Fruit fly (Drosophila melanogaster): Measurements from ENCODE around the gene escl.

Gene escl

DNA sequence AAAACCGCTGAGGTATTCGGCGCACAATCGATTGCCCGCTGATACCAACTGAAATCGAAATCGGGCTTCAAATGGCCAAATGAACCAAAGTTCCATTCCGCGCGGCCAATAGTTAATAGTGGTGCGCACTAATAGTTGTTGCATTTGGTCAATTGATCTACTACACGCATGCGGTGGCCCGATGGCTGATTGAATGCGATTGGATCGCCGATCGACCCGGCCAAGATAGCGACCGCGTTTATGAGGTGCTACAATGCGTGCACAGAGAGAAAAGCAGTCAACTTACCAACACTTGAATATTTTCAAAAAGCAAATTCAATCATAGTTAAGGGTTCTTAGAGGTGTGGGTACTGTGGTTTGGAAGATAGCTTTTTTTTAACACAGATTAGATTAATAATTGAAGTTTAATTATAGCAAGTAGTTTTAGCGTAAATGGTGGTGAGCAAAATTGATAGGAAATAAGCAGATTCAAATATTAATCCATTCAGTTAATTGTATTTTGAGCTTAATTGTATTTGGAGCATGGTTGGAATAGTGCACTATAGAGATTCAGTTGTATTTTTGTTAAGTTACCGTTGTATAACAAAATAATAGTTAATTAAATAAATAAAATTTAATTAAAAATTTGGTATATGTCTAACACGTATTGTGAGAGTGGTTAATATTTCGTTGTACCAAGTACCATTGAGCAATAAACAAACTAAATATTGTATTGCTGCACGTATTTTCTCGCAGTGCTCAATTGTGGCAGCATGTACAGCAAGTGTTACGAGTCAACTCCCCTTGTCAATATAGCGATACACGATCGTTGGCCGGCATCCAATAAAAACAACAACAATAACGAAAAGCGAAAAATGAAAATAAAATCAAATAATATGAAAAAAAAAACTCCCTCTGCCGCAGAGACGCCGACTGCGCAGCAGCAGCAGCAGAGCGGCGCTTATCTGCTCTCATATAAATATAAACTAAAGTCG is 36.0 kb downstream of the escl start (continued):
- no peak for TF ChIP-seq vnd (GFP tag; IDR thresholded peaks at IDR 0.05; ENCODE audit: partially characterized antibody)
- TF ChIP-seq CG1792 (GFP tag; optimal IDR thresholded peaks at IDR 0.05) = no peak
- no peak for TF ChIP-seq CG12299 (tag; optimal IDR thresholded peaks at IDR 0.05)
- peak; percentile 11 for TF ChIP-seq fu2 (GFP tag; optimal IDR thresholded peaks at IDR 0.05)
- peak; percentile 60 for TF ChIP-seq HHEX (GFP tag; optimal IDR thresholded peaks at IDR 0.05)
- TF ChIP-seq Poxn (GFP tag; IDR thresholded peaks at IDR 0.05) = no peak
- peak; percentile 67 for TF ChIP-seq CG14710 (tag; optimal IDR thresholded peaks at IDR 0.05)
- no peak for TF ChIP-seq schlank (tag; optimal IDR thresholded peaks at IDR 0.05)
- TF ChIP-seq oc (tag; optimal IDR thresholded peaks at IDR 0.05) = peak; percentile 36
- peak in 1 of 2 experiments; percentile 40 for TF ChIP-seq dpn (GFP tag; optimal IDR thresholded peaks at IDR 0.05)
- peak; percentile 53 for TF ChIP-seq CG2712 (tag; optimal IDR thresholded peaks at IDR 0.05)
- TF ChIP-seq B-H2 (GFP tag; optimal IDR thresholded peaks at IDR 0.05) = no peak
- no peak; the same call in none of the 2 replicates for TF ChIP-seq Xrp1 (GFP tag; IDR thresholded peaks at IDR 0.05)
- TF ChIP-seq nerfin-2 (GFP tag; IDR thresholded peaks at IDR 0.05; ENCODE audit: partially characterized antibody) = no peak
- no peak for TF ChIP-seq MTF-1 (GFP tag; optimal IDR thresholded peaks at IDR 0.05; ENCODE audit: borderline replicate concordance)
- TF ChIP-seq Ada2b (GFP tag; IDR thresholded peaks at IDR 0.05) = no peak
- TF ChIP-seq CG34376 (GFP tag; optimal IDR thresholded peaks at IDR 0.05) = no peak
- TF ChIP-seq sd (tag; optimal IDR thresholded peaks at IDR 0.05) = peak; percentile 39
- TF ChIP-seq dati (GFP tag; IDR thresholded peaks at IDR 0.05) = peak; percentile 13; the same call in 1 of the 2 replicates
- peak; percentile 88 for TF ChIP-seq CG7556 (GFP tag; optimal IDR thresholded peaks at IDR 0.05)
- peak; percentile 43; the same call in 1 of the 2 replicates for TF ChIP-seq sisA (GFP tag; IDR thresholded peaks at IDR 0.05)
- no peak for TF ChIP-seq CG8290 (GFP tag; optimal IDR thresholded peaks at IDR 0.05)
- TF ChIP-seq CG8290 (tag; optimal IDR thresholded peaks at IDR 0.05) = peak in 1 of 2 experiments; percentile 69
- no peak for TF ChIP-seq peb (GFP tag; IDR thresholded peaks at IDR 0.05)
- peak; percentile 32 for TF ChIP-seq CG7786 (GFP tag; optimal IDR thresholded peaks at IDR 0.05)
- TF ChIP-seq pho (GFP tag; optimal IDR thresholded peaks at IDR 0.05) = peak; percentile 35
- no peak for TF ChIP-seq Dad (GFP tag; optimal IDR thresholded peaks at IDR 0.05)
- TF ChIP-seq yki (optimal IDR thresholded peaks at IDR 0.05) = no peak
- TF ChIP-seq Lhr (GFP tag; optimal IDR thresholded peaks at IDR 0.05) = peak; percentile 8
- peak; percentile 6 for TF ChIP-seq scrt (GFP tag; optimal IDR thresholded peaks at IDR 0.05)
- peak; percentile 35 for TF ChIP-seq Hand (GFP tag; optimal IDR thresholded peaks at IDR 0.05)
- peak; percentile 31; the same call in 1 of the 3 replicates for TF ChIP-seq Mrtf (GFP tag; IDR thresholded peaks at IDR 0.05)
- no peak for TF ChIP-seq hth (optimal IDR thresholded peaks at IDR 0.05)
- peak; percentile 47; the same call in 1 of the 2 replicates for TF ChIP-seq CG17328 (GFP tag; IDR thresholded peaks at IDR 0.05)
- peak; percentile 66 for TF ChIP-seq phol (tag; optimal IDR thresholded peaks at IDR 0.05)
- no peak for TF ChIP-seq bbx (GFP tag; IDR thresholded peaks at IDR 0.05; ENCODE audit: partially characterized antibody)
- peak; percentile 43; the same call in 1 of the 3 replicates for TF ChIP-seq CG11695 (GFP tag; IDR thresholded peaks at IDR 0.05)
- peak; percentile 66 for TF ChIP-seq CG3281 (GFP tag; optimal IDR thresholded peaks at IDR 0.05)
- peak; percentile 24 for TF ChIP-seq Spps (tag; optimal IDR thresholded peaks at IDR 0.05)
- peak; percentile 26 for TF ChIP-seq dmrt11E (tag; optimal IDR thresholded peaks at IDR 0.05)
- peak; percentile 52 for TF ChIP-seq Hsf (GFP tag; optimal IDR thresholded peaks at IDR 0.05)
- no peak for TF ChIP-seq CG7987 (GFP tag; optimal IDR thresholded peaks at IDR 0.05)
- TF ChIP-seq CG9727 (GFP tag; optimal IDR thresholded peaks at IDR 0.05) = peak; percentile 77
- no peak for TF ChIP-seq bowl (GFP tag; IDR thresholded peaks at IDR 0.05)
- TF ChIP-seq ara (GFP tag; IDR thresholded peaks at IDR 0.05) = peak; percentile 63
- no peak for TF ChIP-seq bigmax (GFP tag; optimal IDR thresholded peaks at IDR 0.05)
- no peak for TF ChIP-seq al (GFP tag; IDR thresholded peaks at IDR 0.05)
- TF ChIP-seq NFAT (GFP tag; IDR thresholded peaks at IDR 0.05) = peak; percentile 38; the same call in 1 of the 2 replicates
- peak; percentile 36 for TF ChIP-seq CG12104 (GFP tag; optimal IDR thresholded peaks at IDR 0.05)

Measured in whole organism, embryonic.